Worm (Caenorhabditis elegans) whole organism, early embryonic: ENCODE data around the gene vab-23.
A peak's percentile ranks its signal among the peaks of the same experiment; 100 is the strongest.

ENCODE experiments used
- B0310.2 ChIP-seq: sonication (generic microtip); optimal IDR thresholded peaks from 2 replicates; lab custom pipeline; 2016; ENCODE audit warnings: mild to moderate bottlenecking, missing genetic modification characterization, missing compliant biosample characterization
- F13C5.2 ChIP-seq: sonication (generic microtip); optimal IDR thresholded peaks from 2 replicates; lab custom pipeline; 2017; ENCODE audit warnings: mild to moderate bottlenecking, missing genetic modification characterization, inconsistent platforms, missing compliant biosample characterization
- aly-1 ChIP-seq: sonication (generic microtip); optimal IDR thresholded peaks from 2 replicates; lab custom pipeline; 2016; ENCODE audit warnings: missing genetic modification characterization, missing compliant biosample characterization
- ama-1 ChIP-seq: fragments of 150-350 bp; optimal IDR thresholded peaks from 2 replicates; lab custom pipeline; 2014
- ceh-13 ChIP-seq: fragments of 200-800 bp; sonication (Bioruptor generic); optimal IDR thresholded peaks from 2 replicates; lab custom pipeline; 2018; ENCODE audit warnings: mild to moderate bottlenecking, missing genetic modification characterization, missing compliant biosample characterization
- ceh-36 ChIP-seq: sonication (generic microtip); optimal IDR thresholded peaks from 2 replicates; lab custom pipeline; 2016; ENCODE audit warnings: missing genetic modification characterization, inconsistent platforms, missing compliant biosample characterization
- ets-7 ChIP-seq: sonication (generic microtip); optimal IDR thresholded peaks from 2 replicates; lab custom pipeline; 2016; ENCODE audit warnings: missing genotype, missing genetic modification characterization, missing compliant biosample characterization
- flt-1 ChIP-seq: fragments of 200-800 bp; sonication (Bioruptor generic); IDR thresholded peaks from 2 replicates; pipeline ENCODE4 v1.3.6; 2022; ENCODE audit warnings: missing genetic modification characterization, missing compliant biosample characterization
- hmbx-1 ChIP-seq: sonication (generic microtip); optimal IDR thresholded peaks from 2 replicates; lab custom pipeline; 2016; ENCODE audit warnings: mild to moderate bottlenecking, missing genetic modification characterization, missing compliant biosample characterization
- hmg-4 ChIP-seq: fragments of 200-800 bp; sonication (Bioruptor generic); optimal IDR thresholded peaks from 2 replicates; lab custom pipeline; 2018; ENCODE audit warnings: mild to moderate bottlenecking, missing genetic modification characterization, missing compliant biosample characterization
- hnd-1 ChIP-seq: sonication (generic microtip); optimal IDR thresholded peaks from 2 replicates; lab custom pipeline; 2016; ENCODE audit warnings: missing genetic modification characterization, missing compliant biosample characterization
- pes-1 ChIP-seq: fragments of 200-800 bp; sonication (Bioruptor generic); IDR thresholded peaks from 2 replicates; pipeline ENCODE4 v1.3.6; 2022; ENCODE audit warnings: missing genetic modification reagents, missing genetic modification characterization, missing compliant biosample characterization
- scrt-1 ChIP-seq: fragments of 200-800 bp; sonication (Bioruptor generic); IDR thresholded peaks from 2 replicates; pipeline ENCODE4 v1.3.6; 2022; ENCODE audit warnings: missing genetic modification characterization, missing compliant biosample characterization
- sea-1 ChIP-seq: fragments of 200-800 bp; sonication (Bioruptor generic); conservative IDR thresholded peaks from 2 replicates; pipeline ENCODE4 v1.3.6; 2022; ENCODE audit warnings: missing genetic modification characterization, missing compliant biosample characterization
- tbx-11 ChIP-seq: fragments of 200-800 bp; sonication (Bioruptor generic); IDR thresholded peaks from 2 replicates; pipeline ENCODE4 v1.3.6; 2022; ENCODE audit warnings: missing genetic modification characterization, missing compliant biosample characterization
- tbx-37 ChIP-seq: fragments of 200-800 bp; sonication (Bioruptor generic); conservative IDR thresholded peaks from 2 replicates; pipeline ENCODE4 v1.3.6; 2022; ENCODE audit warnings: missing genetic modification reagents, missing genetic modification characterization, missing compliant biosample characterization
- tra-4 ChIP-seq: sonication (generic microtip); optimal IDR thresholded peaks from 2 replicates; lab custom pipeline; 2017; ENCODE audit warnings: missing genetic modification characterization, missing compliant biosample characterization

Gene vab-23

DNA sequence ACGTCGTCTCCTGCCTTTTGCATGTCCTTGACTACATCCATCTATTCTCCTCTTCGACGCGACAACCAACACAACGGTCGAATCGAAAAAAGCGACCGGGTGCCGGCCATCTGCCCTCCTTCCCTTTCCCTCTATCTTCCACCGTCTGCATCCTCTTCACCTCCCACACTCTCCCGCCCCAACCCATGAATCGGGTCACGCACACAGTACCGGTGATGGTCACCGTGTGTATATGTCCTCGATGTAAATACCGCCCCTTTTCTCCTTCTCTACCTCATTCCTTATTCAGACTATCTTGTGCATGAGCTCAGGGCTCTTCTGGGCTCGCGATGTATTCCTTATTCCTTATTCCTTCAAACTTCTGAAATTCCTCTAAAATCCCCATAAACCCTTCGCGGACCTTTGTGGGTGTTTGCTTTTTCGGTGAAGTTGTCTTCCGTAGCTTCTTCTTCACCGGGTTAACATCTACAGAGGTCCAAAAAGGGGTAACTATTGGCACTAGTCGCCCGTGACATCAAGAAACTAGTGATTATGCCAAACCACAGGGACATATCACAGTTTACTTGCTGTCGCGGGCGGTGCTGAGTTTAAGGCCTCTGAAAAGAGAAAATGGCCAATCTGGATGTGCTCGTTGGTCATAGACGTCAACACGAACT is 11.5 kb downstream of the vab-23 start:
- TF ChIP-seq ceh-36 (tag; lab: Kevin White, UChicago) (no peak), ama-1 (lab: Kevin White, UChicago) (peak; percentile 93), aly-1 (tag; lab: Kevin White, UChicago) (peak; percentile 47), sea-1 (0 out of 2 replicates have a peak, but pooled peaks have one; percentile 32), hmg-4 (GFP tag; lab: Kevin White, UChicago) (peak; percentile 56), B0310.2 (peak; percentile 43)

DNA sequence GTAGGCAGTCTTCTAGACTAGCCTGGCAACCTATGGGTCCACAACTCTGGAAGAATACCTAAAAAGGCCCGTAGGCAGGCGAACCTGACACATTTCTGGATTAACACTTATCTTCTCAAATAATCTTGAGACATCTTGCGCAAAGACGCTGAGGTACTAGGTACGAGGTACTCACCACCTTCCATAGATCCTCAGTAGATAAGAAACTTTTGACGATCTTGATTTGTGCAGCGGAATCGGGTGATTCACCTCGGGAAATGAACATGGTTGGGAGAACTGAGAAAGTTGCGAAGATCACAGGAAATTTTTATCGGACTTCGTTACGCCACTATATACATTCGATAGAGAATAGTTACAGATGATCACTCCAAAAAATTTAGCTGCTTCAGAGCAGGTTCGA is 12.9 kb downstream of the vab-23 start:
- TF ChIP-seq sea-1: no peak
- TF ChIP-seq B0310.2: no peak
- no peak for TF ChIP-seq ceh-13 (GFP tag; lab: Kevin White, UChicago)
- TF ChIP-seq pes-1 (GFP tag; lab: Robert Waterston, UW): no peak
- TF ChIP-seq F13C5.2: no peak
- no peak for TF ChIP-seq flt-1 (GFP tag; lab: Robert Waterston, UW)
- TF ChIP-seq hmg-4 (GFP tag; lab: Kevin White, UChicago): no peak
- no peak for TF ChIP-seq aly-1 (tag; lab: Kevin White, UChicago)
- no peak for TF ChIP-seq hnd-1 (tag; lab: Kevin White, UChicago)
- no peak for TF ChIP-seq ets-7 (tag; lab: Kevin White, UChicago)
- no peak for TF ChIP-seq tbx-37

ce11 chrII:11887724-11888123 is 13.3 kb downstream of the vab-23 start:
- peak; percentile 48 for TF ChIP-seq ceh-36 (tag; lab: Kevin White, UChicago)
- TF ChIP-seq tbx-11 (GFP tag; lab: Robert Waterston, UW): no peak

DNA sequence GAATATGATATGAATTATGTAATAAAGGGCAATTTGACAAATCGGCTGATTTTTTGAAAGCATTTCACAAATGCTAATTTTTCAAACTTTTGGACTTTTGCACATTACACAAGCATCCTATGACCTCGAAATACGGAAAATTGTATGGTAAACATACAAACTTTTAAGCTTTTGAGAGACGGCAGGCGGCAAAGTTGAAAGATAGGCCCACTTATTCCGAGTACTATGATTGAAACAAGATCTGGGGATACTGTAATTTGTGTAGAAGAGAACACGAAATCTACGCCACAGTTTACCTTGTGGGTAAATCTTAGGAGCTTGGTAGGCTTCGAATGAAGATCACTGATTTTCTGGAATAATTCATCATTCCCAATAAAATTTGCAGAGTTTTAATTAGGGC is 17.4 kb downstream of the vab-23 start, which contains the start of gene ZK930.6:
ZK930.6 (plus strand) TSS at position 301 of the 400 bp plus-strand sequence.
- TF ChIP-seq aly-1 (tag; lab: Kevin White, UChicago): no peak
- no peak for TF ChIP-seq hmg-4 (GFP tag; lab: Kevin White, UChicago)
- no peak for TF ChIP-seq tra-4
- no peak for TF ChIP-seq scrt-1 (GFP tag; lab: Robert Waterston, UW)
- TF ChIP-seq hmbx-1 (tag; lab: Kevin White, UChicago): no peak
- no peak for TF ChIP-seq sea-1
- TF ChIP-seq pes-1 (GFP tag; lab: Robert Waterston, UW): no peak
- TF ChIP-seq tbx-37: no peak
- no peak for TF ChIP-seq ceh-13 (GFP tag; lab: Kevin White, UChicago)

- TF ChIP-seq ceh-13 (GFP tag; lab: Kevin White, UChicago): no peak
- TF ChIP-seq ama-1 (lab: Kevin White, UChicago): peak; percentile 88
- no peak for TF ChIP-seq ets-7 (tag; lab: Kevin White, UChicago)
- no peak for TF ChIP-seq tbx-37
- no peak for TF ChIP-seq hnd-1 (tag; lab: Kevin White, UChicago)
- peak; percentile 29; the same call in 1 of the 2 replicates for TF ChIP-seq pes-1 (GFP tag; lab: Robert Waterston, UW)
These were observed 20.3 kb downstream of the vab-23 start for ce11 chrII:11880456-11881353.

DNA sequence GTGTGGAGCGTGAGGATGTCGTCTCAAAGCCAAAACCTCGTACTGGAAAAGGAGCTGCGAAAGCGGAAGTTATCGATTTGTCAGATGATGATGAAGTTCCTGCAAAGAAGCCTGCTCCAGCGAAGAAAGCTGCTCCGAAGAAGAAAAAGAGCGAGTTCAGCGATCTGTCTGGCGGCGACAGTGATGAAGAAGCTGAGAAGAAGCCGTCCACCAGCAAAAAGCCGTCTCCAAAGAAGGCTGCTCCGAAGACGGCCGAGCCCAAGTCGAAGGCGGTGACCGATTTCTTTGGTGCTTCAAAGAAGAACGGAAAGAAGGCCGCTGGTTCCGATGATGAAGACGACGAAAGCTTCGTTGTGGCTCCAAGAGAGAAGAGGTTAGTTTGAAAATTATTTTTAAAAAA is 21.2 kb downstream of the vab-23 start:
- no peak for TF ChIP-seq ama-1 (lab: Kevin White, UChicago)
- no peak for TF ChIP-seq B0310.2
- TF ChIP-seq sea-1: 0 out of 2 replicates have a peak, but pooled peaks have one; percentile 8
- no peak for TF ChIP-seq flt-1 (GFP tag; lab: Robert Waterston, UW)
- TF ChIP-seq aly-1 (tag; lab: Kevin White, UChicago): no peak
- no peak for TF ChIP-seq scrt-1 (GFP tag; lab: Robert Waterston, UW)
- TF ChIP-seq ets-7 (tag; lab: Kevin White, UChicago): no peak
- TF ChIP-seq hmbx-1 (tag; lab: Kevin White, UChicago): no peak
- no peak for TF ChIP-seq tra-4
- TF ChIP-seq tbx-37: no peak
- no peak for TF ChIP-seq hnd-1 (tag; lab: Kevin White, UChicago)
- TF ChIP-seq hmg-4 (GFP tag; lab: Kevin White, UChicago): no peak
- TF ChIP-seq ceh-36 (tag; lab: Kevin White, UChicago): peak; percentile 8
- TF ChIP-seq pes-1 (GFP tag; lab: Robert Waterston, UW): no peak
- TF ChIP-seq ceh-13 (GFP tag; lab: Kevin White, UChicago): no peak
- no peak for TF ChIP-seq F13C5.2

ce11 chrII:11874674-11875198 is 26.3 kb downstream of the vab-23 start, which contains the start of the genes npp-3 and top-2:
Gene npp-3 (minus strand): TSS chrII:11874788.
Gene top-2 (plus strand): TSS chrII:11875148.
- TF ChIP-seq tra-4: no peak
- peak; percentile 35 for TF ChIP-seq hmg-4 (GFP tag; lab: Kevin White, UChicago)
- TF ChIP-seq ets-7 (tag; lab: Kevin White, UChicago): no peak
- no peak for TF ChIP-seq scrt-1 (GFP tag; lab: Robert Waterston, UW)
- TF ChIP-seq B0310.2: no peak
- TF ChIP-seq aly-1 (tag; lab: Kevin White, UChicago): no peak
- TF ChIP-seq ceh-13 (GFP tag; lab: Kevin White, UChicago): no peak
- TF ChIP-seq flt-1 (GFP tag; lab: Robert Waterston, UW): no peak
- TF ChIP-seq ceh-36 (tag; lab: Kevin White, UChicago): no peak
- no peak for TF ChIP-seq sea-1
- TF ChIP-seq ama-1 (lab: Kevin White, UChicago): no peak
- no peak for TF ChIP-seq tbx-37
- TF ChIP-seq F13C5.2: peak; percentile 73
- no peak for TF ChIP-seq tbx-11 (GFP tag; lab: Robert Waterston, UW)
- no peak for TF ChIP-seq hnd-1 (tag; lab: Kevin White, UChicago)
